Worm (Caenorhabditis elegans): Measurements from ENCODE around the gene parn-1.

Gene parn-1

ce11 chrV:12714120-12714519, 19.1 kb upstream of the parn-1 start, which contains the start of gene R11D1.4:
TSS of gene R11D1.4 (minus strand) at chrV:12714220.
- TF ChIP-seq sem-2 (GFP tag; optimal IDR thresholded peaks at IDR 0.05) (no peak), nhr-237 (tag; optimal IDR thresholded peaks at IDR 0.05) (no peak), mep-1 (tag; optimal IDR thresholded peaks at IDR 0.05) (no peak), elt-1 (tag; optimal IDR thresholded peaks at IDR 0.05; ENCODE audit: borderline replicate concordance, insufficient read depth) (no peak), mab-5 (tag; optimal IDR thresholded peaks at IDR 0.05) (no peak), elt-3 (tag; optimal IDR thresholded peaks at IDR 0.05) (no peak), nhr-28 (tag; optimal IDR thresholded peaks at IDR 0.05) (no peak), tbx-8 (GFP tag; optimal IDR thresholded peaks at IDR 0.05) (no peak), cnd-1 (tag; optimal IDR thresholded peaks at IDR 0.05) (no peak)

- TF ChIP-seq lsy-2 (tag; optimal IDR thresholded peaks at IDR 0.05) (no peak), lin-13 (tag; optimal IDR thresholded peaks at IDR 0.05) (no peak), sem-2 (GFP tag; optimal IDR thresholded peaks at IDR 0.05) (no peak), hlh-1 (tag; optimal IDR thresholded peaks at IDR 0.05) (no peak), nhr-28 (tag; optimal IDR thresholded peaks at IDR 0.05) (no peak), ces-1 (GFP tag; optimal IDR thresholded peaks at IDR 0.05) (no peak), cnd-1 (tag; optimal IDR thresholded peaks at IDR 0.05) (no peak), ceh-83 (GFP tag; optimal IDR thresholded peaks at IDR 0.05) (no peak), sptf-1 (tag; optimal IDR thresholded peaks at IDR 0.05) (no peak), blmp-1 (tag; optimal IDR thresholded peaks at IDR 0.05) (no peak), snpc-4 (tag; optimal IDR thresholded peaks at IDR 0.05) (no peak), nhr-2 (tag; optimal IDR thresholded peaks at IDR 0.05) (no peak), mls-2 (tag; optimal IDR thresholded peaks at IDR 0.05) (no peak), ceh-43 (GFP tag; optimal IDR thresholded peaks at IDR 0.05) (no peak), pha-4 (tag; optimal IDR thresholded peaks at IDR 0.05) (no peak), flh-1 (GFP tag; optimal IDR thresholded peaks at IDR 0.05) (no peak)
Observed at ce11 chrV:12711999-12712398, 16.9 kb upstream of the parn-1 start, which contains the start of gene R11D1.3. TSS of gene R11D1.3 (minus strand) at chrV:12712099.

ce11 chrV:12708305-12708704, 13.2 kb upstream of the parn-1 start, which contains the start of gene R11D1.2:
TSS of gene R11D1.2 (plus strand) at chrV:12708605.
- no peak for TF ChIP-seq unc-120 (tag; optimal IDR thresholded peaks at IDR 0.05; ENCODE audit: poor library complexity, severe bottlenecking)
- no peak for TF ChIP-seq nhr-12 (tag; optimal IDR thresholded peaks at IDR 0.05)
- no peak for TF ChIP-seq tbx-8 (GFP tag; optimal IDR thresholded peaks at IDR 0.05)
- no peak for TF ChIP-seq mls-2 (tag; optimal IDR thresholded peaks at IDR 0.05)
- TF ChIP-seq lin-13 (tag; optimal IDR thresholded peaks at IDR 0.05) = no peak
- no peak for TF ChIP-seq ztf-11 (tag; optimal IDR thresholded peaks at IDR 0.05)
- no peak for TF ChIP-seq flh-1 (GFP tag; optimal IDR thresholded peaks at IDR 0.05)
- no peak for TF ChIP-seq bed-3 (GFP tag; optimal IDR thresholded peaks at IDR 0.05)
- TF ChIP-seq sptf-1 (tag; optimal IDR thresholded peaks at IDR 0.05) = no peak
- TF ChIP-seq ceh-83 (GFP tag; optimal IDR thresholded peaks at IDR 0.05) = no peak
- no peak for TF ChIP-seq blmp-1 (tag; optimal IDR thresholded peaks at IDR 0.05)
- no peak for TF ChIP-seq mab-5 (tag; optimal IDR thresholded peaks at IDR 0.05)
- TF ChIP-seq zip-8 (tag; optimal IDR thresholded peaks at IDR 0.05) = no peak
- no peak for TF ChIP-seq nhr-28 (tag; optimal IDR thresholded peaks at IDR 0.05)
- no peak for TF ChIP-seq M03D4.4 (tag; optimal IDR thresholded peaks at IDR 0.05)
- no peak for TF ChIP-seq lsy-2 (tag; optimal IDR thresholded peaks at IDR 0.05)
- no peak for TF ChIP-seq pha-4 (tag; optimal IDR thresholded peaks at IDR 0.05)
- TF ChIP-seq sem-2 (GFP tag; optimal IDR thresholded peaks at IDR 0.05) = no peak
- no peak for TF ChIP-seq elt-3 (tag; optimal IDR thresholded peaks at IDR 0.05)
- no peak for TF ChIP-seq drap-1 (GFP tag; optimal IDR thresholded peaks at IDR 0.05)

ce11 chrV:12706511-12706910, 11.5 kb upstream of the parn-1 start:
- TF ChIP-seq ceh-39 (tag; optimal IDR thresholded peaks at IDR 0.05) (no peak), M03D4.4 (tag; optimal IDR thresholded peaks at IDR 0.05) (no peak), hlh-1 (tag; optimal IDR thresholded peaks at IDR 0.05) (no peak), ham-2 (GFP tag; optimal IDR thresholded peaks at IDR 0.05) (no peak), elt-1 (tag; optimal IDR thresholded peaks at IDR 0.05; ENCODE audit: borderline replicate concordance, insufficient read depth) (no peak), bed-3 (GFP tag; optimal IDR thresholded peaks at IDR 0.05) (no peak), unc-120 (tag; optimal IDR thresholded peaks at IDR 0.05; ENCODE audit: poor library complexity, severe bottlenecking) (no peak)

ce11 chrV:12704077-12704476, 9.0 kb upstream of the parn-1 start, which contains the start of gene R11D1.1:
TSS of gene R11D1.1 (plus strand) at chrV:12704377.
- TF ChIP-seq elt-1 (tag; optimal IDR thresholded peaks at IDR 0.05; ENCODE audit: borderline replicate concordance, insufficient read depth) (no peak), mls-2 (tag; optimal IDR thresholded peaks at IDR 0.05) (no peak), snpc-4 (tag; optimal IDR thresholded peaks at IDR 0.05) (no peak), unc-39 (tag; optimal IDR thresholded peaks at IDR 0.05) (no peak), ceh-43 (GFP tag; optimal IDR thresholded peaks at IDR 0.05) (no peak)
